Fruit fly (Drosophila melanogaster): ENCODE measurements around the gene CG6761.
A peak's percentile ranks its signal among the peaks of the same experiment; 100 is the strongest.

CG6761 gene

DNA sequence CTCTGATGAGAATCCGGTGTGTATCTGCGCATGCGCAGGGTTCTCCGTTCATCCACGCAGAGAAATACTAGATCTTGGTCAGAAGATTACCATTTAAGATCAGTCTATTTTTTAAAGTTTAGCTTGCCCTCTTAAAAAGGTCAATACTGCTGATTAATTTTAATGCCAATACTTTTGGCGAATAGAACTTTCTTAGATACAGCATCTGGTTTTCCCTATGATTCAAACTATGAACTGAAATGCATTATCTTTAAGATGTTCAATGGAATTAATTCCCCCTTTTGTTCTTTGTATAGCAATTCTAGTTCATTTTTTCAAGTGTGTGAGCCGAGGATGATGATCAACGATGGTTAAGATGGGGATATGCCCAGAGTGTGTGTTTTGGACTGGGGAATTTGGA is 38.9 kb upstream of the CG6761 start (continued):
- TF ChIP-seq CG11504 (tag; optimal IDR thresholded peaks at IDR 0.05) (peak; percentile 14), Hr3 (GFP tag; optimal IDR thresholded peaks at IDR 0.05) (no peak), fd96Cb (tag; optimal IDR thresholded peaks at IDR 0.05) (peak; percentile 6), CG7928 (GFP tag; optimal IDR thresholded peaks at IDR 0.05) (no peak), CG11456 (GFP tag; IDR thresholded peaks at IDR 0.05) (no peak), Bgb (GFP tag; IDR thresholded peaks at IDR 0.05; ENCODE audit: partially characterized antibody) (no peak), unpg (GFP tag; optimal IDR thresholded peaks at IDR 0.05) (no peak), Xrp1 (GFP tag; IDR thresholded peaks at IDR 0.05) (peak; percentile 33; the same call in 1 of the 2 replicates), CG10979 (tag; optimal IDR thresholded peaks at IDR 0.05) (peak; percentile 58), sens (GFP tag) (peak; percentile 77), row (GFP tag; IDR thresholded peaks at IDR 0.05) (0 out of 3 replicates have a peak, but pooled peaks have one; percentile 14), CG17829 (tag; optimal IDR thresholded peaks at IDR 0.05) (peak; percentile 18), CG15514 (GFP tag; optimal IDR thresholded peaks at IDR 0.05) (no peak), dmrt99B (tag; optimal IDR thresholded peaks at IDR 0.05) (peak; percentile 3), eyg (GFP tag; optimal IDR thresholded peaks at IDR 0.05) (no peak), CG14667 (GFP tag; IDR thresholded peaks at IDR 0.05) (no peak), CG18262 (tag; optimal IDR thresholded peaks at IDR 0.05) (peak; percentile 55), CG2712 (tag; optimal IDR thresholded peaks at IDR 0.05) (peak; percentile 40), CG4424 (GFP tag; optimal IDR thresholded peaks at IDR 0.05) (peak; percentile 9), gem (tag; optimal IDR thresholded peaks at IDR 0.05) (peak; percentile 4), Rfx (GFP tag; IDR thresholded peaks at IDR 0.05) (no peak), lov (optimal IDR thresholded peaks at IDR 0.05) (no peak), lov (GFP tag; IDR thresholded peaks at IDR 0.05) (no peak), corto (GFP tag; optimal IDR thresholded peaks at IDR 0.05) (peak; percentile 28), CG6175 (GFP tag; IDR thresholded peaks at IDR 0.05) (no peak), CG33557 (GFP tag; optimal IDR thresholded peaks at IDR 0.05) (peak; percentile 1), E2f1 (GFP tag; IDR thresholded peaks at IDR 0.05) (no peak)

- TF ChIP-seq crp (GFP tag; optimal IDR thresholded peaks at IDR 0.05) (no peak), Dbx (GFP tag; IDR thresholded peaks at IDR 0.05) (peak; percentile 34; the same call in 1 of the 3 replicates), CG8388 (GFP tag; optimal IDR thresholded peaks at IDR 0.05) (peak; percentile 16), unc-4 (GFP tag; IDR thresholded peaks at IDR 0.05; ENCODE audit: partially characterized antibody) (no peak), Drgx (GFP tag; IDR thresholded peaks at IDR 0.05) (peak; percentile 70), sens (GFP tag) (peak; percentile 71), Nf-YA (GFP tag; IDR thresholded peaks at IDR 0.05) (no peak), Asciz (GFP tag; optimal IDR thresholded peaks at IDR 0.05) (peak; percentile 16), phol (tag; optimal IDR thresholded peaks at IDR 0.05) (peak; percentile 15), unpg (GFP tag; optimal IDR thresholded peaks at IDR 0.05) (peak; percentile 33), ewg (GFP tag; optimal IDR thresholded peaks at IDR 0.05) (peak; percentile 57), Dek (tag; optimal IDR thresholded peaks at IDR 0.05) (peak; percentile 23), CG18262 (tag; optimal IDR thresholded peaks at IDR 0.05) (peak; percentile 46), B-H1 (GFP tag; IDR thresholded peaks at IDR 0.05) (no peak; the same call in 2 of the 3 replicates), sisA (GFP tag; IDR thresholded peaks at IDR 0.05) (0 out of 2 replicates have a peak, but pooled peaks have one; percentile 31), tio (GFP tag; optimal IDR thresholded peaks at IDR 0.05) (no peak), CG8359 (GFP tag; optimal IDR thresholded peaks at IDR 0.05; ENCODE audit: borderline replicate concordance) (no peak), hkb (optimal IDR thresholded peaks at IDR 0.05) (no peak), hkb (GFP tag; IDR thresholded peaks at IDR 0.05) (peak; percentile 36; the same call in 1 of the 2 replicates), CrebB (tag; optimal IDR thresholded peaks at IDR 0.05) (no peak), CG11695 (GFP tag; IDR thresholded peaks at IDR 0.05) (peak; percentile 29; the same call in 1 of the 3 replicates), CG30403 (GFP tag; optimal IDR thresholded peaks at IDR 0.05) (peak; percentile 40), dmrt99B (tag; optimal IDR thresholded peaks at IDR 0.05) (no peak), HHEX (GFP tag; optimal IDR thresholded peaks at IDR 0.05) (no peak), Side (GFP tag; optimal IDR thresholded peaks at IDR 0.05) (no peak), Blimp-1 (GFP tag; optimal IDR thresholded peaks at IDR 0.05) (peak; percentile 20), ttk (GFP tag; IDR thresholded peaks at IDR 0.05) (peak; percentile 20; the same call in 1 of the 2 replicates), sens-2 (GFP tag; IDR thresholded peaks at IDR 0.05) (no peak)
Observed at dm6 chr3L:9739629-9740028, 36.2 kb upstream of the CG6761 start.
